Fruit fly (Drosophila melanogaster): ENCODE data around the gene Rala.

Rala gene

dm6 chrX:3671469-3672094 is 47.9 kb downstream of the Rala start, which contains the start of the genes Parg and Mnt (continued):
- TF ChIP-seq CG12104 (GFP tag; optimal IDR thresholded peaks at IDR 0.05): no peak
- no peak for TF ChIP-seq CG8290 (GFP tag; optimal IDR thresholded peaks at IDR 0.05)
- no peak for TF ChIP-seq CG8290 (tag; optimal IDR thresholded peaks at IDR 0.05)
- TF ChIP-seq Taf1 (GFP tag; IDR thresholded peaks at IDR 0.05): no peak
- TF ChIP-seq CG7357 (GFP tag; IDR thresholded peaks at IDR 0.05): no peak
- no peak for TF ChIP-seq tup (GFP tag; optimal IDR thresholded peaks at IDR 0.05)
- TF ChIP-seq CG1832 (GFP tag; optimal IDR thresholded peaks at IDR 0.05): no peak
- peak; percentile 14 for TF ChIP-seq CG7556 (GFP tag; optimal IDR thresholded peaks at IDR 0.05)
- TF ChIP-seq CG2678 (tag; optimal IDR thresholded peaks at IDR 0.05): peak; percentile 12
- TF ChIP-seq CG30020 (tag; optimal IDR thresholded peaks at IDR 0.05): no peak
- no peak for TF ChIP-seq CG10147 (GFP tag; optimal IDR thresholded peaks at IDR 0.05)
- TF ChIP-seq HLH4C (GFP tag; IDR thresholded peaks at IDR 0.05; ENCODE audit: partially characterized antibody): peak; percentile 45; the same call in 1 of the 3 replicates
- TF ChIP-seq lola (GFP tag; optimal IDR thresholded peaks at IDR 0.05): no peak
- TF ChIP-seq CG14667 (GFP tag; IDR thresholded peaks at IDR 0.05): no peak
- TF ChIP-seq z (GFP tag; IDR thresholded peaks at IDR 0.05): no peak
- no peak for TF ChIP-seq CG12769 (tag; optimal IDR thresholded peaks at IDR 0.05)
- no peak for TF ChIP-seq cwo (GFP tag; optimal IDR thresholded peaks at IDR 0.05)
- no peak for TF ChIP-seq CG30403 (GFP tag; optimal IDR thresholded peaks at IDR 0.05)
- TF ChIP-seq CG6791 (GFP tag; IDR thresholded peaks at IDR 0.05; ENCODE audit: partially characterized antibody): no peak
- TF ChIP-seq otp (GFP tag; IDR thresholded peaks at IDR 0.05): no peak
- no peak for TF ChIP-seq grn (GFP tag; optimal IDR thresholded peaks at IDR 0.05)
- TF ChIP-seq maf-S (GFP tag; optimal IDR thresholded peaks at IDR 0.05): no peak
- TF ChIP-seq CG2712 (tag; optimal IDR thresholded peaks at IDR 0.05): no peak
- no peak for TF ChIP-seq CG11456 (GFP tag; IDR thresholded peaks at IDR 0.05)
- TF ChIP-seq eyg (GFP tag; optimal IDR thresholded peaks at IDR 0.05): no peak
- no peak for TF ChIP-seq CG30431 (GFP tag; optimal IDR thresholded peaks at IDR 0.05)
- peak; percentile 20 for TF ChIP-seq CG15514 (GFP tag; optimal IDR thresholded peaks at IDR 0.05)
- peak; percentile 85 for TF ChIP-seq sens (GFP tag)
- TF ChIP-seq HLHmδ (GFP tag; optimal IDR thresholded peaks at IDR 0.05): no peak
- TF ChIP-seq ems (GFP tag; optimal IDR thresholded peaks at IDR 0.05): no peak
- TF ChIP-seq Xrp1 (GFP tag; IDR thresholded peaks at IDR 0.05): no peak
- no peak for TF ChIP-seq org-1 (GFP tag; optimal IDR thresholded peaks at IDR 0.05)
- TF ChIP-seq Dll (GFP tag; IDR thresholded peaks at IDR 0.05; ENCODE audit: partially characterized antibody): peak; percentile 74
- TF ChIP-seq CG17802 (tag; optimal IDR thresholded peaks at IDR 0.05): no peak
- TF ChIP-seq wek (GFP tag; optimal IDR thresholded peaks at IDR 0.05): no peak
- TF ChIP-seq ham (GFP tag; IDR thresholded peaks at IDR 0.05): no peak
- no peak for TF ChIP-seq Dip3 (GFP tag; optimal IDR thresholded peaks at IDR 0.05)
- no peak for TF ChIP-seq sens-2 (GFP tag; IDR thresholded peaks at IDR 0.05)
- TF ChIP-seq CG10267 (tag; optimal IDR thresholded peaks at IDR 0.05): peak; percentile 3
- TF ChIP-seq CG18476 (GFP tag; optimal IDR thresholded peaks at IDR 0.05): no peak
- no peak for TF ChIP-seq sug (tag; optimal IDR thresholded peaks at IDR 0.05)
- TF ChIP-seq CG31441 (GFP tag; IDR thresholded peaks at IDR 0.05): no peak
- no peak for TF ChIP-seq CG17568 (GFP tag; optimal IDR thresholded peaks at IDR 0.05)
- no peak for TF ChIP-seq sima (GFP tag; optimal IDR thresholded peaks at IDR 0.05)
- no peak for TF ChIP-seq ase (GFP tag; IDR thresholded peaks at IDR 0.05)
- TF ChIP-seq D19A (tag; optimal IDR thresholded peaks at IDR 0.05): peak; percentile 18
- no peak for TF ChIP-seq sd (tag; optimal IDR thresholded peaks at IDR 0.05)
- no peak for TF ChIP-seq repo (GFP tag; optimal IDR thresholded peaks at IDR 0.05)
- TF ChIP-seq CG1792 (GFP tag; optimal IDR thresholded peaks at IDR 0.05): no peak
- no peak for TF ChIP-seq CG12071 (GFP tag; optimal IDR thresholded peaks at IDR 0.05)
- no peak for TF ChIP-seq dmrt99B (tag; optimal IDR thresholded peaks at IDR 0.05)
